Worm (Caenorhabditis elegans): ENCODE data around the gene ccm-2.
"Not testable (repeated sequence)": the region's sequence is repeated elsewhere in the genome, so short reads cannot be mapped to it uniquely, and the experiment has no call there.

ccm-2 gene

DNA sequence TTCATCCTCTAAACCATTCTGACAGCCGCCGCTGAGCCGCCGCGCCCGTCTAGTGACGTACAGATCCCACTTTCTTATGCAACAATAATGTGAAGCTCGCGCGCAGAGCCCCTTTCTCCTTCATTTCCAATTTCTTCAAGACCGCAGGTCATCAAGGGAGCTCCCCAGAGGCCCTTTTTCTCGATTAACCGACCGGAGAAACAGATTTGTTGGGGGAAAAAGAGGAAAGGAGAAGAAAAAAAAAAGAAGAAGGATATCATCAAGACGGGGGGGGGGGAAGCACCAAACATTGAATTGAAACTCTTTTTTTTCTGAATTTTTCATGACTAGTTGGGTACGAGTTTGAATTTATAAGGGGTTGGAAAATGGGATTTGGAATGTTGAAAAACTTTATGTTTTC, 7.1 kb upstream of the ccm-2 start:
- TF ChIP-seq pat-9 (tag; optimal IDR thresholded peaks at IDR 0.05) (no peak), sox-4 (tag; optimal IDR thresholded peaks at IDR 0.05) (no peak), nfya-1 (tag; optimal IDR thresholded peaks at IDR 0.05) (no peak), ceh-14 (tag; optimal IDR thresholded peaks at IDR 0.05) (no peak), odd-2 (tag; optimal IDR thresholded peaks at IDR 0.05) (no peak), hlh-13 (GFP tag; optimal IDR thresholded peaks at IDR 0.05) (no peak), hlh-30 (tag; optimal IDR thresholded peaks at IDR 0.05; ENCODE audit: insufficient read depth) (no peak), ceh-24 (tag; optimal IDR thresholded peaks at IDR 0.05) (no peak), ahr-1 (tag; optimal IDR thresholded peaks at IDR 0.05) (no peak), ztf-16 (tag; optimal IDR thresholded peaks at IDR 0.05) (no peak), ceh-22 (tag; optimal IDR thresholded peaks at IDR 0.05) (no peak), fkh-10 (GFP tag; optimal IDR thresholded peaks at IDR 0.05) (no peak), ref-2 (tag; optimal IDR thresholded peaks at IDR 0.05) (no peak), pha-2 (tag; optimal IDR thresholded peaks at IDR 0.05) (no peak), npax-4 (tag; optimal IDR thresholded peaks at IDR 0.05) (no peak), tbx-7 (tag; optimal IDR thresholded peaks at IDR 0.05) (no peak), che-1 (tag; optimal IDR thresholded peaks at IDR 0.05) (no peak), nhr-11 (tag; optimal IDR thresholded peaks at IDR 0.05) (no peak), ceh-6 (GFP tag; optimal IDR thresholded peaks at IDR 0.05) (no peak)

DNA sequence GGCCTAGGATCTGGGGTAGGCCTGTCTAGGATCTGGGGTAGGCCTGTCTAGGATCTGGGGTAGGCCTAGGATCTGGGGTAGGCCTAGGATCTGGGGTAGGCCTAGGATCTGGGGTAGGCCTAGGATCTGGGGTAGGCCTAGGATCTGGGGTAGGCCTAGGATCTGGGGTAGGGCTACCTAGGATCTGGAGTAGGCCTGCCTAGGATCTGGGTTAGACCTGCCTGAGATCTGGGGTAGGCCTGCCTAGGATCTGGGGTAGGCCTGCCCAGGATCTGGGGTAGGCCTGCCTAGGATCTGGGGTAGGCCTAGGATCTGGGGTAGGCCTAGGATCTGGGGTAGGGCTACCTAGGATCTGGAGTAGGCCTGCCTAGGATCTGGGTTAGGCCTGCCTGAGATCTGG, 3.3 kb upstream of the ccm-2 start:
- TF ChIP-seq ceh-45 (GFP tag; IDR thresholded peaks at IDR 0.05) (peak; percentile 92), unc-3 (GFP tag; conservative IDR thresholded peaks at IDR 0.05) (peak; percentile 89), sox-2 (GFP tag; IDR thresholded peaks at IDR 0.05) (peak; percentile 78)
- TF ChIP-seq unc-3 (tag; optimal IDR thresholded peaks at IDR 0.05) = not testable (repeated sequence)

ce11 chrIV:1833115-1833514, 1.3 kb upstream of the ccm-2 start:
- TF ChIP-seq pqm-1 (tag; optimal IDR thresholded peaks at IDR 0.05) = no peak
- TF ChIP-seq ceh-2 (tag; optimal IDR thresholded peaks at IDR 0.05) = no peak
- TF ChIP-seq sdc-2 (tag; optimal IDR thresholded peaks at IDR 0.05) = no peak
- TF ChIP-seq T23F11.4 (GFP tag; optimal IDR thresholded peaks at IDR 0.05) = no peak
- no peak for TF ChIP-seq syd-9 (tag; optimal IDR thresholded peaks at IDR 0.05)
- TF ChIP-seq tbx-7 (tag; optimal IDR thresholded peaks at IDR 0.05) = no peak
- TF ChIP-seq sox-4 (tag; optimal IDR thresholded peaks at IDR 0.05) = no peak
- no peak for TF ChIP-seq ref-2 (tag; optimal IDR thresholded peaks at IDR 0.05)

ce11 chrIV:1834972-1835371, 544 bp downstream of the ccm-2 start:
- TF ChIP-seq eyg-1 (tag; optimal IDR thresholded peaks at IDR 0.05) = no peak
- TF ChIP-seq ceh-30 (tag; optimal IDR thresholded peaks at IDR 0.05) = no peak

DNA sequence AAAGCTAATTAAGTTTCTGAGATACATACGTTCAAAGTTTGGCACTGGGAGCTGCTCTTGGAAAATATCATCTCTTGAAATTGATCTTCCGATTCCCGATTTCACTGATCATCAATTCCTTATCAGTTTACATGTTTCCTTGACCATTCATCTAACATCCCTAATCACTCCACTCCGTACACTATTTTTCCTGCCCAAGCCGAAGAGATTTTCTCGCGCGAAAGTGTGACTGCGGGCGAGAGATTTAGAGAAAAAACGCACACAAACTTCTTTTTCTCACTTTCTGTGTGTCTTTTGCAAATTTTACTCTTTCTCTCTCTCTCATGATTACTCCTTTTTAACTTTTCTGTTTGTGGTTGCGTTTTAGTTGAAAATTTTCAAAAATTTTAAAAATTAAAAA, 2.7 kb downstream of the ccm-2 start:
- no peak for TF ChIP-seq ceh-24 (tag; optimal IDR thresholded peaks at IDR 0.05)
- TF ChIP-seq unc-55 (GFP tag; optimal IDR thresholded peaks at IDR 0.05) = peak; percentile 11
- no peak for TF ChIP-seq ceh-14 (tag; optimal IDR thresholded peaks at IDR 0.05)
- no peak for TF ChIP-seq hlh-13 (GFP tag; optimal IDR thresholded peaks at IDR 0.05)
- no peak for TF ChIP-seq dmd-4 (tag; optimal IDR thresholded peaks at IDR 0.05; ENCODE audit: borderline replicate concordance)
- no peak for TF ChIP-seq hlh-6 (tag; optimal IDR thresholded peaks at IDR 0.05)
- TF ChIP-seq ceh-9 (tag; optimal IDR thresholded peaks at IDR 0.05) = no peak
- TF ChIP-seq mec-3 (tag; optimal IDR thresholded peaks at IDR 0.05; ENCODE audit: borderline replicate concordance) = no peak
- TF ChIP-seq T23F11.4 (GFP tag; optimal IDR thresholded peaks at IDR 0.05) = no peak
- TF ChIP-seq che-1 (tag; optimal IDR thresholded peaks at IDR 0.05) = no peak
- TF ChIP-seq tbx-2 (tag; optimal IDR thresholded peaks at IDR 0.05) = peak; percentile 20
- peak; percentile 25 for TF ChIP-seq nfya-1 (tag; optimal IDR thresholded peaks at IDR 0.05)
- TF ChIP-seq ttx-3 (tag; optimal IDR thresholded peaks at IDR 0.05) = no peak
- peak; percentile 44 for TF ChIP-seq dve-1 (tag; optimal IDR thresholded peaks at IDR 0.05)
- TF ChIP-seq pax-1 (tag; optimal IDR thresholded peaks at IDR 0.05) = no peak
- TF ChIP-seq pha-2 (tag; optimal IDR thresholded peaks at IDR 0.05) = no peak
- peak; percentile 74 for TF ChIP-seq elt-2 (tag; optimal IDR thresholded peaks at IDR 0.05)

Data from whole organism, late embryonic.